Fruit fly (Drosophila melanogaster) whole organism, pupa: ENCODE measurements around the gene Pmi.

Experiments used
- CG10348 ChIP-seq: fragments of 200-800 bp; sonication (Bioruptor generic); IDR thresholded peaks from 2 replicates; pipeline ENCODE4 v1.3.6; 2022; ENCODE audit warnings: missing biosample characterization, missing genetic modification characterization
- CG12605 ChIP-seq: fragments of 200-800 bp; sonication (Bioruptor generic); IDR thresholded peaks from 2 replicates; pipeline ENCODE4 v1.3.6; 2022; ENCODE audit warnings: missing biosample characterization, missing genetic modification characterization
- CG13204 ChIP-seq: fragments of 200-800 bp; sonication (Bioruptor generic); optimal IDR thresholded peaks from 2 replicates; lab custom pipeline; 2018; ENCODE audit warnings: missing biosample characterization, mild to moderate bottlenecking, missing genetic modification characterization, moderate library complexity
- CG14655 ChIP-seq: fragments of 200-800 bp; sonication (Bioruptor generic); optimal IDR thresholded peaks from 3 replicates; lab custom pipeline; 2017; ENCODE audit warnings: mild to moderate bottlenecking, missing biosample characterization, missing genetic modification reagents, missing genetic modification characterization
- CG15710 ChIP-seq: fragments of 200-800 bp; sonication (Bioruptor generic); optimal IDR thresholded peaks from 2 replicates; lab custom pipeline; 2018; ENCODE audit warnings: missing biosample characterization, mild to moderate bottlenecking, missing genetic modification characterization, moderate library complexity
- CG17806 ChIP-seq: fragments of 200-800 bp; sonication (Bioruptor generic); optimal IDR thresholded peaks from 2 replicates; lab custom pipeline; 2018; ENCODE audit warnings: missing biosample characterization, mild to moderate bottlenecking, missing genetic modification characterization, moderate library complexity
- CG32121 ChIP-seq: fragments of 200-800 bp; sonication (Bioruptor generic); IDR thresholded peaks from 2 replicates; pipeline ENCODE4 v1.3.6; 2022; ENCODE audit warnings: missing biosample characterization, missing genetic modification characterization
- CG34367 ChIP-seq: fragments of 200-800 bp; sonication (Bioruptor generic); optimal IDR thresholded peaks from 2 replicates; lab custom pipeline; 2018; ENCODE audit warnings: missing biosample characterization, mild to moderate bottlenecking, missing genetic modification characterization
- CG4496 ChIP-seq: fragments of 200-800 bp; sonication (Bioruptor generic); IDR thresholded peaks from 3 replicates; pipeline ENCODE4 v1.3.6; 2022; ENCODE audit warnings: missing biosample characterization, missing genetic modification characterization
- CG8159 ChIP-seq: fragments of 200-800 bp; sonication (Bioruptor generic); optimal IDR thresholded peaks from 3 replicates; lab custom pipeline; 2018; ENCODE audit warnings: missing biosample characterization, mild to moderate bottlenecking, missing genetic modification characterization, moderate library complexity
- CG8301 ChIP-seq: fragments of 200-800 bp; sonication (Bioruptor generic); optimal IDR thresholded peaks from 2 replicates; lab custom pipeline; 2018; ENCODE audit warnings: missing biosample characterization, mild to moderate bottlenecking, missing genetic modification characterization
- CG9948 ChIP-seq: fragments of 200-800 bp; sonication (Bioruptor generic); optimal IDR thresholded peaks from 2 replicates; lab custom pipeline; 2018; ENCODE audit warnings: missing biosample characterization, mild to moderate bottlenecking, missing genetic modification characterization, moderate library complexity
- D1 ChIP-seq: fragments of 200-800 bp; sonication (Bioruptor generic); optimal IDR thresholded peaks from 2 replicates; lab custom pipeline; 2018; ENCODE audit warnings: missing biosample characterization, mild to moderate bottlenecking, missing genetic modification characterization, moderate library complexity
- EcR ChIP-seq: fragments of 200-800 bp; sonication (Bioruptor generic); optimal IDR thresholded peaks from 3 replicates; lab custom pipeline; 2019; ENCODE audit warnings: missing biosample characterization, missing genetic modification characterization, mild to moderate bottlenecking, moderate library complexity, missing genetic modification reagents
- Ets98B ChIP-seq: fragments of 200-800 bp; sonication (Bioruptor generic); IDR thresholded peaks from 2 replicates; pipeline ENCODE4 v1.3.6; 2022; ENCODE audit warnings: missing biosample characterization, missing genetic modification characterization
- Pif1A ChIP-seq: fragments of 200-800 bp; sonication (Bioruptor generic); optimal IDR thresholded peaks from 3 replicates; lab custom pipeline; 2016; ENCODE audit warnings: missing biosample characterization, missing genetic modification characterization
- Pif1B ChIP-seq: fragments of 200-800 bp; sonication (Bioruptor generic); optimal IDR thresholded peaks from 3 replicates; lab custom pipeline; 2016; ENCODE audit warnings: missing biosample characterization, missing genetic modification characterization
- Snoo ChIP-seq: fragments of 200-800 bp; sonication (Bioruptor generic); optimal IDR thresholded peaks from 3 replicates; lab custom pipeline; 2017; ENCODE audit warnings: missing biosample characterization, mild to moderate bottlenecking, missing genetic modification characterization, inconsistent platforms
- fd96Ca ChIP-seq: fragments of 200-800 bp; sonication (Bioruptor generic); IDR thresholded peaks from 3 replicates; pipeline ENCODE4 v1.3.6; 2022; ENCODE audit warnings: missing biosample characterization, missing genetic modification characterization
- gl ChIP-seq: fragments of 200-800 bp; sonication (Bioruptor generic); optimal IDR thresholded peaks from 2 replicates; lab custom pipeline; 2018; ENCODE audit warnings: missing biosample characterization, mild to moderate bottlenecking, missing genetic modification characterization
- rn ChIP-seq: fragments of 200-800 bp; sonication (Bioruptor generic); IDR thresholded peaks from 2 replicates; pipeline ENCODE4 v1.3.6; 2022; ENCODE audit warnings: missing biosample characterization, missing genetic modification characterization

Pmi gene

DNA sequence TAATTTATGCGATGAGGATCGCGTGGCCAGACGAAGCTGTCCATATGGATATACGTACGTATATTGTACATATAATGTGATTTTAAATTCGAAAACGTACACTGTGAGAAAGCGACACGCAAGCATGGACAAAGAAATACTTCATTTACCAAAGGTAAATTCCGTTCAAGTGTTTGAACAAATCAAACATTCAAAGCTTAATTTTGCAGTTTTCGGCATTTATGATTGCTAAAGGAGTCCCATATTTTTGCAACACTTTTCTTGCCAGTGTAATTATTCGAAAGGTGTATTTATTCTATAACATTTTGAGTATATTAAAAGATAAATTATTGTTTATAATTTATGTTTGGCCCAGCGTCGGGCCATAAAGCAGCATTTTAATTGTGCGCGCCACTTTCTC is 39.5 kb downstream of the Pmi start:
- TF ChIP-seq Snoo (tag; lab: Kevin White, UChicago) (peak; percentile 13), fd96Ca (0 out of 3 replicates have a peak, but pooled peaks have one; percentile 28), CG4496 (GFP tag; lab: Robert Waterston, UW) (no peak), Ets98B (GFP tag; lab: Robert Waterston, UW) (no peak)

DNA sequence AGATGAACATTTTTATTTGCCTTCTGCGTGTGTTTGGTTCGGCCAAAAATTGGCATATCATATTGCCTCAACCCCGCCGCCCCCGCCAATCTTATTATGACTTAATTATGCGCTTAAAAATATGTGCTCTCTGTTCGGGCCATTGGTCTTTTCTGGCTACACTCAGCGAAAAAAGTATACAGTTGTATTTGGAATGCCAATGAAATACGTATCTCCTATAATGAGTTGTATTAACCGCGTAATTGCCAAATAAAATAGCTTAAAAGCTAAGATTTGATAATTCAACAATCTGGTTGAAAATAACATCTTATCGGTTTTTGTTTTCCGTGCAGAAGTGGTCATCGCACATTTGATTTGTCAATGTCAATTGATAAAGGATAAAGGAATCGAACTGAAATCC is 40.2 kb downstream of the Pmi start:
- TF ChIP-seq CG4496 (GFP tag; lab: Robert Waterston, UW) (no peak), CG32121 (GFP tag; lab: Robert Waterston, UW) (no peak), rn (GFP tag; lab: Robert Waterston, UW) (no peak), CG8159 (tag; lab: Kevin White, UChicago) (no peak), CG9948 (tag; lab: Kevin White, UChicago) (no peak), CG17806 (tag; lab: Kevin White, UChicago) (no peak), Ets98B (GFP tag; lab: Robert Waterston, UW) (no peak), Pif1A (GFP tag; lab: Kevin White, UChicago) (no peak), gl (tag; lab: Kevin White, UChicago) (no peak), Pif1B (no peak), EcR (GFP tag; lab: Kevin White, UChicago) (no peak), CG10348 (GFP tag; lab: Robert Waterston, UW) (no peak), CG8301 (tag; lab: Kevin White, UChicago) (no peak), fd96Ca (no peak), CG15710 (no peak), D1 (tag; lab: Kevin White, UChicago) (no peak)

DNA sequence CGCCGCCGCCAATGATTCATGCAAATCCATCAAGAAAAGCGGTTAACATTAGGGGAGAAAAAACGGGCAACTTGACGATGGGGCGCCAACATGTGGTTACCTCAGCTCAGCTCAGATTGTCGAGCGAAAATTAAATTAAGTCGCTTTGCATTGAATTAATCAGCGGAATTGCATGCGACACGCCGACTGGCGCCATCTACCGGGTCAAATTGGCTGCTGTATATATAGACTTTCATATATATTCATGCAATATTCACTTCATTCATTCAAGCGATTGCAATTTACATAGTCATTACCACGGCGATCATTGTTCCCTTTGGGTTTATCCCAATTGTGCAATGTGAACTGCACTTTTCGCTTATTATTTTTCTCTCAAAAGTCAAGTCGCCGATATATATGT is 40.9 kb downstream of the Pmi start:
- TF ChIP-seq CG4496 (GFP tag; lab: Robert Waterston, UW) (no peak), CG34367 (tag; lab: Kevin White, UChicago) (no peak), CG32121 (GFP tag; lab: Robert Waterston, UW) (no peak)
- TF ChIP-seq, all 21 proteins: peak for 0

DNA sequence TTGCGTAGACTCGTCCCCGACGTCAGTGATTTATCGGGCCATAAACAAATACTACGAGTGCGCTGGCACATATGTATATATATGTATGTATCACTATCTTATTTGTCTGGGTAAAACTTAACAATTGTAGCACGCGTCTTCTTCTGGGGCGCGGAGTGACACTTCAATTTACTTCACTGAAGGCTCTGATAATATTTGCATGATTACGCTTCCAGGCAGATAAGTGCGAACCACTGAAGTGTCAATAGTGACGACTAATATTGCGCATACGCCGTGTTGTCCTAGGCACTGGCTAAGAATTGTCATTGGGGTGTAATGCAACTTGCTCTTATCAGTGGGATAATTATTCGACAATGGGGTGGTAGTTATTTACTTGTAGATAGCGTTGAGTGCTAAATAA is 41.7 kb downstream of the Pmi start:
- TF ChIP-seq Pif1B (peak; percentile 34), CG15710 (peak; percentile 8), Snoo (tag; lab: Kevin White, UChicago) (no peak), Pif1A (GFP tag; lab: Kevin White, UChicago) (peak; percentile 54), gl (tag; lab: Kevin White, UChicago) (peak; percentile 60), CG34367 (tag; lab: Kevin White, UChicago) (no peak), CG8159 (tag; lab: Kevin White, UChicago) (peak; percentile 38), Ets98B (GFP tag; lab: Robert Waterston, UW) (no peak), CG13204 (GFP tag; lab: Kevin White, UChicago) (no peak), EcR (GFP tag; lab: Kevin White, UChicago) (no peak), fd96Ca (0 out of 3 replicates have a peak, but pooled peaks have one; percentile 22), CG4496 (GFP tag; lab: Robert Waterston, UW) (peak; percentile 51; the same call in 1 of the 3 replicates), rn (GFP tag; lab: Robert Waterston, UW) (no peak), CG17806 (tag; lab: Kevin White, UChicago) (peak; percentile 3), CG9948 (tag; lab: Kevin White, UChicago) (no peak), CG12605 (GFP tag; lab: Robert Waterston, UW) (no peak), CG14655 (GFP tag; lab: Kevin White, UChicago) (peak; percentile 26), CG8301 (tag; lab: Kevin White, UChicago) (no peak), CG10348 (GFP tag; lab: Robert Waterston, UW) (no peak), D1 (tag; lab: Kevin White, UChicago) (no peak), CG32121 (GFP tag; lab: Robert Waterston, UW) (no peak)

- peak; percentile 31; the same call in 1 of the 3 replicates for TF ChIP-seq fd96Ca
- TF ChIP-seq Pif1B: no peak
- TF ChIP-seq CG10348 (GFP tag; lab: Robert Waterston, UW): no peak
- no peak for TF ChIP-seq CG14655 (GFP tag; lab: Kevin White, UChicago)
- TF ChIP-seq D1 (tag; lab: Kevin White, UChicago): no peak
- peak; percentile 36 for TF ChIP-seq Snoo (tag; lab: Kevin White, UChicago)
- no peak for TF ChIP-seq CG34367 (tag; lab: Kevin White, UChicago)
- TF ChIP-seq CG13204 (GFP tag; lab: Kevin White, UChicago): no peak
- no peak for TF ChIP-seq CG4496 (GFP tag; lab: Robert Waterston, UW)
- TF ChIP-seq CG8301 (tag; lab: Kevin White, UChicago): peak; percentile 6
- TF ChIP-seq CG9948 (tag; lab: Kevin White, UChicago): no peak
- peak; percentile 21 for TF ChIP-seq CG8159 (tag; lab: Kevin White, UChicago)
- TF ChIP-seq CG32121 (GFP tag; lab: Robert Waterston, UW): no peak
- peak; percentile 19 for TF ChIP-seq Pif1A (GFP tag; lab: Kevin White, UChicago)
Observed at dm6 chr3L:5823763-5824445, 44.1 kb downstream of the Pmi start.

DNA sequence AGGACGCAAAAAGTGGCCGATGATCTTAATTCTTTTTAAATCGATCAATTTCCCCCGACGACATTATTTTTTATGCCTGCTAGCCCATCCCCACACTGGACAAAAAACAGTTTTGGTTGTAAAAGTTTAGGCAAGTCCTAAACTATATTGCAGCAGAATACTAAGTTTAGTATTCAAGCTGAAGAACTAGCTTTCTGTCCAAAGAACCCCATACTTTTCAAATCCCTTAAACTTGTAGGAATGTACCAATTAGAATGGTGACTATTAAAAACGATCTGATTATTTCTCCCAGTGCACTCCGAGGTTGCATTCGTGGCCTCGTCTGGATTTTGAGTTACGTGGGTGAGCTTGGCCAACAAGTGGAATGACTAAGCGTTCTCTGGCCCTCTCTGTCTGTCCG is 45.6 kb downstream of the Pmi start:
- peak; percentile 12 for TF ChIP-seq Pif1A (GFP tag; lab: Kevin White, UChicago)
- peak; percentile 39 for TF ChIP-seq CG8159 (tag; lab: Kevin White, UChicago)
- peak; percentile 52 for TF ChIP-seq CG15710
- TF ChIP-seq CG12605 (GFP tag; lab: Robert Waterston, UW): no peak
- TF ChIP-seq CG34367 (tag; lab: Kevin White, UChicago): no peak
- TF ChIP-seq CG9948 (tag; lab: Kevin White, UChicago): peak; percentile 6
